Fruit fly (Drosophila melanogaster): Measurements from ENCODE around the gene CG12355.

The CG12355 gene

dm6 chr3L:15516956-15517355, 21.6 kb upstream of the CG12355 start, which contains the start of gene CG13454 (continued):
- no peak for TF ChIP-seq Neu2 (GFP tag; optimal IDR thresholded peaks at IDR 0.05; ENCODE audit: borderline replicate concordance)
- TF ChIP-seq fd3F (GFP tag; optimal IDR thresholded peaks at IDR 0.05): no peak
- 0 out of 3 replicates have a peak, but pooled peaks have one; percentile 21 for TF ChIP-seq CG2199 (GFP tag; IDR thresholded peaks at IDR 0.05)
- no peak for TF ChIP-seq yki (optimal IDR thresholded peaks at IDR 0.05)
- 0 out of 2 replicates have a peak, but pooled peaks have one; percentile 10 for TF ChIP-seq Awh (GFP tag; IDR thresholded peaks at IDR 0.05)
- TF ChIP-seq Dref (GFP tag; IDR thresholded peaks at IDR 0.05): no peak
- no peak for TF ChIP-seq Dip2 (GFP tag; IDR thresholded peaks at IDR 0.05)
- peak; percentile 8 for TF ChIP-seq Kr (GFP tag; optimal IDR thresholded peaks at IDR 0.05)
- no peak for TF ChIP-seq CG11456 (GFP tag; IDR thresholded peaks at IDR 0.05)
- TF ChIP-seq CG17802 (tag; optimal IDR thresholded peaks at IDR 0.05): no peak
- peak; percentile 36 for TF ChIP-seq twi (tag; optimal IDR thresholded peaks at IDR 0.05)
- TF ChIP-seq Bgb (GFP tag; IDR thresholded peaks at IDR 0.05; ENCODE audit: partially characterized antibody): no peak
- TF ChIP-seq Bteb2 (GFP tag; optimal IDR thresholded peaks at IDR 0.05): no peak
- no peak for TF ChIP-seq Rfx (GFP tag; IDR thresholded peaks at IDR 0.05)
- TF ChIP-seq Sin3A (optimal IDR thresholded peaks at IDR 0.05): no peak
- TF ChIP-seq CG31365 (tag; optimal IDR thresholded peaks at IDR 0.05): no peak
- TF ChIP-seq exex (tag; optimal IDR thresholded peaks at IDR 0.05): no peak
- TF ChIP-seq CG1233 (GFP tag; optimal IDR thresholded peaks at IDR 0.05): no peak
- TF ChIP-seq CG7556 (GFP tag; optimal IDR thresholded peaks at IDR 0.05): no peak
- TF ChIP-seq Sry-β (GFP tag; optimal IDR thresholded peaks at IDR 0.05): no peak
- peak; percentile 44 for TF ChIP-seq pros (GFP tag; optimal IDR thresholded peaks at IDR 0.05)
- no peak for TF ChIP-seq slp2 (GFP tag; optimal IDR thresholded peaks at IDR 0.05)
- TF ChIP-seq Ptx1 (GFP tag; IDR thresholded peaks at IDR 0.05): no peak
- TF ChIP-seq zen (tag; optimal IDR thresholded peaks at IDR 0.05): peak; percentile 69
- TF ChIP-seq CG17612 (GFP tag; IDR thresholded peaks at IDR 0.05): no peak
- no peak for TF ChIP-seq CG12071 (GFP tag; optimal IDR thresholded peaks at IDR 0.05)
- no peak for TF ChIP-seq Scr (GFP tag; IDR thresholded peaks at IDR 0.05; ENCODE audit: partially characterized antibody)
- no peak for TF ChIP-seq oc (tag; optimal IDR thresholded peaks at IDR 0.05)
- TF ChIP-seq CG13296 (GFP tag; optimal IDR thresholded peaks at IDR 0.05): no peak
- TF ChIP-seq CG14441 (GFP tag; IDR thresholded peaks at IDR 0.05): no peak
- TF ChIP-seq gcm (GFP tag; optimal IDR thresholded peaks at IDR 0.05): no peak
- peak in 1 of 2 experiments; percentile 32 for TF ChIP-seq tll (GFP tag; optimal IDR thresholded peaks at IDR 0.05)
- no peak for TF ChIP-seq CG6254 (GFP tag; optimal IDR thresholded peaks at IDR 0.05)
- no peak for TF ChIP-seq tna (GFP tag; IDR thresholded peaks at IDR 0.05; ENCODE audit: partially characterized antibody)
- no peak for TF ChIP-seq CG10654 (GFP tag; optimal IDR thresholded peaks at IDR 0.05)
- TF ChIP-seq vvl (GFP tag; IDR thresholded peaks at IDR 0.05): no peak
- no peak for TF ChIP-seq HmgZ (tag; optimal IDR thresholded peaks at IDR 0.05)
- TF ChIP-seq nerfin-1 (tag; optimal IDR thresholded peaks at IDR 0.05): no peak
- TF ChIP-seq crp (GFP tag; optimal IDR thresholded peaks at IDR 0.05): peak in 1 of 2 experiments; percentile 1
- no peak for TF ChIP-seq hth (optimal IDR thresholded peaks at IDR 0.05)
- no peak for TF ChIP-seq CG6175 (GFP tag; IDR thresholded peaks at IDR 0.05)
- TF ChIP-seq Xrp1 (GFP tag; IDR thresholded peaks at IDR 0.05): 0 out of 2 replicates have a peak, but pooled peaks have one; percentile 8

DNA sequence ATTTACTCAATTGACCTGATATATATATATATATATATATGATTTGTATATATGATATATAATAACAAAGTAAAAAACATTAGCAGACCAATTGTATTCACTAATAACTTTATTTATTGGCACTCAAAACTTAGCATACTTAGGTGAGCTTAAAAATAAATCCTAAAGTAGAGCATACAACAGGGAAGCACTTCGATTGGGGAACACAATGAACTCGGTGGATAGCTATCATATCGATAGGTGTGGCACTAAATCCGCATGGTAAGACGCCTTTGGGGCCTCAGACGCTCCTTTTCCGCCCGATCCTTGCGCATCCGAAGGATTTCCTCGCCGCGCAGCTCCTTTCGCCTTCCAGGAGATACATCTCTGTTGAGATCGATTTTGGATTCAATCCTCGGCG, 21.1 kb upstream of the CG12355 start:
- TF ChIP-seq Rfx (GFP tag; IDR thresholded peaks at IDR 0.05) (0 out of 2 replicates have a peak, but pooled peaks have one; percentile 25), unc-4 (GFP tag; IDR thresholded peaks at IDR 0.05; ENCODE audit: partially characterized antibody) (0 out of 2 replicates have a peak, but pooled peaks have one; percentile 36), wor (GFP tag; IDR thresholded peaks at IDR 0.05) (no peak), sens-2 (GFP tag; IDR thresholded peaks at IDR 0.05) (no peak), Dll (GFP tag; IDR thresholded peaks at IDR 0.05; ENCODE audit: partially characterized antibody) (peak; percentile 50; the same call in 1 of the 4 replicates), Ets97D (GFP tag; optimal IDR thresholded peaks at IDR 0.05) (no peak), HmgZ (tag; optimal IDR thresholded peaks at IDR 0.05) (peak; percentile 7), Doc3 (GFP tag; IDR thresholded peaks at IDR 0.05; ENCODE audit: partially characterized antibody) (0 out of 3 replicates have a peak, but pooled peaks have one; percentile 36), rib (GFP tag; IDR thresholded peaks at IDR 0.05) (no peak), gce (GFP tag; IDR thresholded peaks at IDR 0.05) (no peak), CG3995 (GFP tag; optimal IDR thresholded peaks at IDR 0.05) (peak; percentile 30), CG14014 (GFP tag; IDR thresholded peaks at IDR 0.05) (peak; percentile 27; the same call in 1 of the 2 replicates), Sry-δ (GFP tag; optimal IDR thresholded peaks at IDR 0.05) (peak; percentile 38)
